Fruit fly (Drosophila melanogaster) whole organism, pupa: ENCODE measurements around the gene mbc.

Source experiments
- CG13204 ChIP-seq: fragments of 200-800 bp; sonication (Bioruptor generic); optimal IDR thresholded peaks from 2 replicates; lab custom pipeline; 2018; ENCODE audit warnings: missing biosample characterization, mild to moderate bottlenecking, missing genetic modification characterization, moderate library complexity
- CG17806 ChIP-seq: fragments of 200-800 bp; sonication (Bioruptor generic); optimal IDR thresholded peaks from 2 replicates; lab custom pipeline; 2018; ENCODE audit warnings: missing biosample characterization, mild to moderate bottlenecking, missing genetic modification characterization, moderate library complexity
- CG32121 ChIP-seq: fragments of 200-800 bp; sonication (Bioruptor generic); IDR thresholded peaks from 2 replicates; pipeline ENCODE4 v1.3.6; 2022; ENCODE audit warnings: missing biosample characterization, missing genetic modification characterization
- CG8159 ChIP-seq: fragments of 200-800 bp; sonication (Bioruptor generic); optimal IDR thresholded peaks from 3 replicates; lab custom pipeline; 2018; ENCODE audit warnings: missing biosample characterization, mild to moderate bottlenecking, missing genetic modification characterization, moderate library complexity
- CG9948 ChIP-seq: fragments of 200-800 bp; sonication (Bioruptor generic); optimal IDR thresholded peaks from 2 replicates; lab custom pipeline; 2018; ENCODE audit warnings: missing biosample characterization, mild to moderate bottlenecking, missing genetic modification characterization, moderate library complexity
- Ets98B ChIP-seq: fragments of 200-800 bp; sonication (Bioruptor generic); IDR thresholded peaks from 2 replicates; pipeline ENCODE4 v1.3.6; 2022; ENCODE audit warnings: missing biosample characterization, missing genetic modification characterization

dm6 chr3R:23760219-23761018 lies 21.1 kb upstream of the mbc start, which contains the start of gene SdhD:
- no peak for TF ChIP-seq Ets98B
- TF ChIP-seq CG13204: no peak
- TF ChIP-seq CG8159 (tag; lab: Kevin White, UChicago): no peak
- TF ChIP-seq CG17806 (tag; lab: Kevin White, UChicago): no peak
- TF ChIP-seq CG9948: no peak
- TF ChIP-seq CG32121: no peak; the same call in 1 of the 2 replicates
